Fruit fly (Drosophila melanogaster) whole organism, embryonic: ENCODE data around the gene ftz-f1.

Source experiments
- Antp ChIP-seq: fragments of 200-800 bp; sonication (Bioruptor generic); optimal IDR thresholded peaks from 3 replicates; lab custom pipeline; 2016; ENCODE audit warnings: missing biosample characterization, missing genetic modification characterization
- Asciz ChIP-seq: fragments of 200-800 bp; sonication (Bioruptor generic); optimal IDR thresholded peaks from 2 replicates; lab custom pipeline; 2017; ENCODE audit warnings: missing biosample characterization, mild to moderate bottlenecking, missing genetic modification characterization, missing genetic modification reagents
- Blimp-1 ChIP-seq: fragments of 200-800 bp; sonication (Bioruptor generic); optimal IDR thresholded peaks from 3 replicates; lab custom pipeline; 2018; ENCODE audit warnings: missing biosample characterization, missing genetic modification characterization, mild to moderate bottlenecking, moderate library complexity, missing genetic modification reagents
- BtbVII ChIP-seq: fragments of 200-800 bp; sonication (Bioruptor generic); optimal IDR thresholded peaks from 3 replicates; lab custom pipeline; 2017; ENCODE audit warnings: missing biosample characterization, mild to moderate bottlenecking, missing genetic modification characterization
- CG10147 ChIP-seq: fragments of 200-800 bp; sonication (Bioruptor generic); optimal IDR thresholded peaks from 2 replicates; lab custom pipeline; 2019; ENCODE audit warnings: missing biosample characterization, mild to moderate bottlenecking, missing genetic modification characterization, moderate library complexity
- CG10959 ChIP-seq: fragments of 200-800 bp; sonication (Bioruptor generic); IDR thresholded peaks from 2 replicates; pipeline ENCODE4 v1.3.6; 2022; ENCODE audit warnings: missing biosample characterization, missing genetic modification characterization
- CG11560 ChIP-seq: fragments of 200-800 bp; sonication (Bioruptor generic); IDR thresholded peaks from 3 replicates; pipeline ENCODE4 v1.3.6; 2022; ENCODE audit warnings: missing biosample characterization, missing genetic modification characterization
- CG15514 ChIP-seq: fragments of 200-800 bp; sonication (Bioruptor generic); optimal IDR thresholded peaks from 3 replicates; lab custom pipeline; 2017; ENCODE audit warnings: missing biosample characterization, missing genetic modification characterization, mild to moderate bottlenecking, moderate library complexity, missing genetic modification reagents
- CG1647 ChIP-seq: fragments of 200-800 bp; sonication (Bioruptor generic); optimal IDR thresholded peaks from 3 replicates; lab custom pipeline; 2016; ENCODE audit warnings: missing biosample characterization, missing genetic modification characterization
- CG18011 ChIP-seq: fragments of 200-800 bp; sonication (Bioruptor generic); optimal IDR thresholded peaks from 2 replicates; lab custom pipeline; 2017; ENCODE audit warnings: missing biosample characterization, missing genetic modification characterization, mild to moderate bottlenecking, moderate library complexity, missing genotype
- CG2678 ChIP-seq: fragments of 200-800 bp; sonication (Bioruptor generic); optimal IDR thresholded peaks from 3 replicates; lab custom pipeline; 2019; ENCODE audit warnings: missing biosample characterization, mild to moderate bottlenecking, missing genetic modification characterization, moderate library complexity
- CG2889 ChIP-seq: fragments of 200-800 bp; sonication (Bioruptor generic); IDR thresholded peaks from 3 replicates; pipeline ENCODE4 v1.3.6; 2022; ENCODE audit warnings: missing biosample characterization, missing genetic modification characterization
- CG31365 ChIP-seq: fragments of 200-800 bp; sonication (Bioruptor generic); optimal IDR thresholded peaks from 2 replicates; lab custom pipeline; 2018; ENCODE audit warnings: missing biosample characterization, mild to moderate bottlenecking, missing genetic modification characterization
- CG31441 ChIP-seq: fragments of 200-800 bp; sonication (Bioruptor generic); IDR thresholded peaks from 2 replicates; pipeline ENCODE4 v1.3.6; 2022; ENCODE audit warnings: missing biosample characterization, missing genetic modification characterization
- CG3407 ChIP-seq: fragments of 200-800 bp; sonication (Bioruptor generic); optimal IDR thresholded peaks from 2 replicates; lab custom pipeline; 2018; ENCODE audit warnings: missing biosample characterization, mild to moderate bottlenecking, missing genetic modification characterization
- CG34376 ChIP-seq: fragments of 200-800 bp; sonication (Bioruptor generic); optimal IDR thresholded peaks from 2 replicates; lab custom pipeline; 2018; ENCODE audit warnings: missing biosample characterization, mild to moderate bottlenecking, missing genetic modification characterization
- CG5953 ChIP-seq: fragments of 200-800 bp; sonication (Bioruptor generic); IDR thresholded peaks from 2 replicates; pipeline ENCODE4 v1.3.6; 2022; ENCODE audit warnings: missing biosample characterization, missing genetic modification characterization
- CG7928 ChIP-seq: fragments of 200-800 bp; sonication (Bioruptor generic); optimal IDR thresholded peaks from 2 replicates; lab custom pipeline; 2017; ENCODE audit warnings: missing biosample characterization, mild to moderate bottlenecking, missing genetic modification characterization
- CG9876 ChIP-seq: fragments of 200-800 bp; sonication (Bioruptor generic); optimal IDR thresholded peaks from 2 replicates; lab custom pipeline; 2016; ENCODE audit warnings: missing biosample characterization, missing genetic modification characterization
- CoRest ChIP-seq: fragments of 200-800 bp; sonication (Bioruptor generic); optimal IDR thresholded peaks from 3 replicates; lab custom pipeline; 2018; ENCODE audit warnings: missing biosample characterization, mild to moderate bottlenecking, missing genetic modification characterization, moderate library complexity
- Deaf1 ChIP-seq: fragments of 200-800 bp; optimal IDR thresholded peaks from 3 replicates; lab custom pipeline; 2019; ENCODE audit warnings: missing biosample characterization, mild to moderate bottlenecking, missing genetic modification characterization, moderate library complexity
- Dll ChIP-seq: fragments of 200-800 bp; sonication (Bioruptor generic); IDR thresholded peaks from 4 replicates; pipeline ENCODE4 v1.3.6; 2022; ENCODE audit warnings: missing biosample characterization, missing genetic modification characterization; ENCODE audit not compliant: partially characterized antibody
- Drgx ChIP-seq: fragments of 200-800 bp; sonication (Bioruptor generic); IDR thresholded peaks from 2 replicates; pipeline ENCODE4 v1.3.6; 2022; ENCODE audit warnings: missing biosample characterization, missing genetic modification characterization
- Ets65A ChIP-seq: fragments of 200-800 bp; sonication (Bioruptor generic); peaks from one replicate; lab custom pipeline; 2016; ENCODE audit warnings: missing biosample characterization, missing genetic modification characterization
- Ets97D ChIP-seq: fragments of 200-800 bp; sonication (Bioruptor generic); optimal IDR thresholded peaks from 3 replicates; lab custom pipeline; 2016; ENCODE audit warnings: missing biosample characterization, missing genetic modification characterization
- Gsc ChIP-seq: fragments of 200-800 bp; sonication (Bioruptor generic); IDR thresholded peaks from 2 replicates; pipeline ENCODE4 v1.3.6; 2022; ENCODE audit warnings: missing biosample characterization, missing genetic modification characterization
- HHEX ChIP-seq: fragments of 200-800 bp; sonication (Bioruptor generic); optimal IDR thresholded peaks from 3 replicates; lab custom pipeline; 2017; ENCODE audit warnings: missing biosample characterization, mild to moderate bottlenecking, missing genetic modification characterization, missing genetic modification reagents
- HLHmδ ChIP-seq: fragments of 200-800 bp; sonication (Bioruptor generic); optimal IDR thresholded peaks from 2 replicates; lab custom pipeline; 2018; ENCODE audit warnings: missing biosample characterization, mild to moderate bottlenecking, missing genetic modification characterization, moderate library complexity
- Hr78 ChIP-seq, 2 experiments: fragments of 200-800 bp in 1 of 2; fragments of >200 bp in 1 of 2; sonication (Bioruptor generic) in 1 of 2; optimal IDR thresholded peaks; 2 replicates each; lab custom pipeline; 2017 to 2019; ENCODE audit warnings: missing biosample characterization in 2 of 2, missing genetic modification characterization in 2 of 2, mild to moderate bottlenecking in 1 of 2, moderate library complexity in 1 of 2
- Poxn ChIP-seq: fragments of 200-800 bp; sonication (Bioruptor generic); IDR thresholded peaks from 2 replicates; pipeline ENCODE4 v1.3.6; 2022; ENCODE audit warnings: missing biosample characterization, missing genetic modification characterization
- Spps ChIP-seq: fragments of 200-800 bp; sonication (Bioruptor generic); optimal IDR thresholded peaks from 2 replicates; lab custom pipeline; 2018; ENCODE audit warnings: missing biosample characterization, mild to moderate bottlenecking, missing genetic modification characterization
- Sry-β ChIP-seq: fragments of 200-800 bp; sonication (Bioruptor generic); optimal IDR thresholded peaks from 2 replicates; lab custom pipeline; 2018; ENCODE audit warnings: missing biosample characterization, mild to moderate bottlenecking, missing genetic modification characterization, moderate library complexity
- Sry-δ ChIP-seq: fragments of 200-800 bp; sonication (Bioruptor generic); optimal IDR thresholded peaks from 2 replicates; lab custom pipeline; 2016; ENCODE audit warnings: missing biosample characterization, missing genetic modification characterization
- Taf1 ChIP-seq: fragments of 200-800 bp; sonication (Bioruptor generic); IDR thresholded peaks from 2 replicates; pipeline ENCODE4 v1.3.6; 2022; ENCODE audit warnings: missing biosample characterization, missing genetic modification characterization
- YL-1 ChIP-seq: fragments of 200-800 bp; sonication (Bioruptor generic); optimal IDR thresholded peaks from 3 replicates; lab custom pipeline; 2017; ENCODE audit warnings: missing biosample characterization, mild to moderate bottlenecking, missing genetic modification characterization
- ase ChIP-seq: fragments of 200-800 bp; sonication (Bioruptor generic); IDR thresholded peaks from 3 replicates; pipeline ENCODE4 v1.3.6; 2022; ENCODE audit warnings: missing biosample characterization, missing genetic modification characterization
- br ChIP-seq: fragments of >200 bp; optimal IDR thresholded peaks from 2 replicates; lab custom pipeline; 2017
- grau ChIP-seq: fragments of 200-800 bp; optimal IDR thresholded peaks from 3 replicates; lab custom pipeline; 2019; ENCODE audit warnings: missing biosample characterization, mild to moderate bottlenecking, missing genetic modification characterization, moderate library complexity
- ham ChIP-seq: fragments of 200-800 bp; sonication (Bioruptor generic); IDR thresholded peaks from 2 replicates; pipeline ENCODE4 v1.3.6; 2022; ENCODE audit warnings: missing biosample characterization, missing genetic modification characterization
- hkb ChIP-seq, 2 experiments: fragments of 200-800 bp in 1 of 2; fragments of >200 bp in 1 of 2; sonication (Bioruptor generic) in 1 of 2; IDR thresholded peaks in 1 of 2; optimal IDR thresholded peaks in 1 of 2; 2 replicates each; pipeline versions ENCODE4 v1.3.6 to Lab custom; 2017 to 2022; ENCODE audit warnings: missing biosample characterization in 1 of 2, missing genetic modification characterization in 1 of 2
- jumu ChIP-seq: fragments of 200-800 bp; sonication (Bioruptor generic); optimal IDR thresholded peaks from 3 replicates; lab custom pipeline; 2016; ENCODE audit warnings: missing biosample characterization, missing genetic modification characterization
- knrl ChIP-seq: fragments of 200-800 bp; sonication (Bioruptor generic); IDR thresholded peaks from 3 replicates; pipeline ENCODE4 v1.3.6; 2022; ENCODE audit warnings: missing biosample characterization, missing genetic modification characterization; ENCODE audit not compliant: partially characterized antibody
- lab ChIP-seq: fragments of 200-800 bp; sonication (Bioruptor generic); optimal IDR thresholded peaks from 3 replicates; lab custom pipeline; 2017; ENCODE audit warnings: missing biosample characterization, missing genetic modification characterization, mild to moderate bottlenecking, moderate library complexity, missing genetic modification reagents
- maf-S ChIP-seq: fragments of 200-800 bp; sonication (Bioruptor generic); optimal IDR thresholded peaks from 2 replicates; lab custom pipeline; 2016; ENCODE audit warnings: missing biosample characterization, missing genetic modification characterization
- mam ChIP-seq: fragments of 200-800 bp; sonication (Bioruptor generic); optimal IDR thresholded peaks from 3 replicates; lab custom pipeline; 2016; ENCODE audit warnings: missing biosample characterization, missing genetic modification characterization
- nerfin-2 ChIP-seq: fragments of 200-800 bp; sonication (Bioruptor generic); IDR thresholded peaks from 2 replicates; pipeline ENCODE4 v1.3.6; 2022; ENCODE audit warnings: missing biosample characterization, missing genetic modification characterization; ENCODE audit not compliant: partially characterized antibody
- pum ChIP-seq: fragments of 200-800 bp; sonication (Bioruptor generic); optimal IDR thresholded peaks from 2 replicates; lab custom pipeline; 2016; ENCODE audit warnings: missing biosample characterization, missing genetic modification characterization
- salm ChIP-seq: fragments of 200-800 bp; sonication (Bioruptor generic); optimal IDR thresholded peaks from 2 replicates; lab custom pipeline; 2018; ENCODE audit warnings: missing biosample characterization, mild to moderate bottlenecking, missing genetic modification characterization
- tgo ChIP-seq: fragments of 200-800 bp; sonication (Bioruptor generic); IDR thresholded peaks from 3 replicates; pipeline ENCODE4 v1.3.6; 2022; ENCODE audit warnings: missing biosample characterization, missing genetic modification characterization

Gene ftz-f1

dm6 chr3L:18822450-18823220 lies 21.5 kb upstream of the ftz-f1 start, which contains the start of gene Cat (continued):
- TF ChIP-seq CG15514, result peak; percentile 45
- peak; percentile 16 for TF ChIP-seq BtbVII
- no peak for TF ChIP-seq CG7928 (GFP tag; lab: Kevin White, UChicago)
- TF ChIP-seq jumu (GFP tag; lab: Kevin White, UChicago), result no peak
- TF ChIP-seq CG2889, result no peak
- peak; percentile 19 for TF ChIP-seq HHEX
- TF ChIP-seq CG31441 (GFP tag; lab: Robert Waterston, UW), result 0 out of 2 replicates have a peak, but pooled peaks have one; percentile 26
- peak; percentile 27 for TF ChIP-seq Blimp-1 (GFP tag; lab: Kevin White, UChicago)
- peak; percentile 14 for TF ChIP-seq CG34376 (GFP tag; lab: Kevin White, UChicago)
- no peak for TF ChIP-seq ham (GFP tag; lab: Robert Waterston, UW)
- peak; percentile 46 for TF ChIP-seq grau (tag; lab: Kevin White, UChicago)
- no peak for TF ChIP-seq CG18011 (GFP tag; lab: Kevin White, UChicago)
- TF ChIP-seq Sry-δ, result peak; percentile 48
- no peak for TF ChIP-seq Sry-β (GFP tag; lab: Kevin White, UChicago)
- no peak for TF ChIP-seq hkb (optimal IDR thresholded peaks at IDR 0.05; lab: Kevin White, UChicago)
- no peak for TF ChIP-seq hkb (GFP tag; IDR thresholded peaks at IDR 0.05; lab: Robert Waterston, UW)
- TF ChIP-seq nerfin-2 (GFP tag; lab: Robert Waterston, UW), result peak; percentile 78; the same call in 1 of the 2 replicates
- no peak for TF ChIP-seq br (lab: Kevin White, UChicago)
- TF ChIP-seq Spps (tag; lab: Kevin White, UChicago), result no peak
- no peak for TF ChIP-seq CG1647 (GFP tag; lab: Kevin White, UChicago)
- TF ChIP-seq pum (GFP tag; lab: Kevin White, UChicago), result no peak
- TF ChIP-seq Dll (GFP tag; lab: Robert Waterston, UW), result peak; percentile 94
- TF ChIP-seq HLHmδ (GFP tag; lab: Kevin White, UChicago), result no peak
- no peak for TF ChIP-seq mam (GFP tag; lab: Kevin White, UChicago)
- TF ChIP-seq tgo (GFP tag; lab: Robert Waterston, UW), result no peak
- TF ChIP-seq knrl (GFP tag; lab: Robert Waterston, UW), result peak; percentile 77; the same call in 1 of the 3 replicates
- no peak for TF ChIP-seq Gsc (GFP tag; lab: Robert Waterston, UW)
- TF ChIP-seq CoRest (tag; lab: Kevin White, UChicago), result peak; percentile 65
- TF ChIP-seq YL-1 (GFP tag; lab: Kevin White, UChicago), result peak; percentile 72
- no peak for TF ChIP-seq CG9876 (GFP tag; lab: Kevin White, UChicago)
- TF ChIP-seq Taf1 (GFP tag; lab: Robert Waterston, UW), result no peak
- TF ChIP-seq CG11560 (tag; lab: Robert Waterston, UW), result no peak
- peak; percentile 25 for TF ChIP-seq Ets97D (GFP tag; lab: Kevin White, UChicago)
- no peak for TF ChIP-seq Deaf1 (tag; lab: Kevin White, UChicago)
- TF ChIP-seq maf-S, result no peak
- TF ChIP-seq Hr78 (GFP tag; optimal IDR thresholded peaks at IDR 0.05; lab: Kevin White, UChicago), result peak in 1 of 2 experiments; percentile 98
- TF ChIP-seq CG10147 (GFP tag; lab: Kevin White, UChicago), result peak; percentile 29
- peak; percentile 71 for TF ChIP-seq lab (GFP tag; lab: Kevin White, UChicago)
- TF ChIP-seq Poxn, result no peak
- TF ChIP-seq CG10959, result no peak
- no peak for TF ChIP-seq Ets65A
- TF ChIP-seq ase, result no peak
- TF ChIP-seq CG3407 (GFP tag; lab: Kevin White, UChicago), result no peak
- no peak for TF ChIP-seq CG31365 (tag; lab: Kevin White, UChicago)
- TF ChIP-seq Asciz (GFP tag; lab: Kevin White, UChicago), result peak; percentile 0
- peak; percentile 99 for TF ChIP-seq Drgx (GFP tag; lab: Robert Waterston, UW)
- TF ChIP-seq CG2678 (tag; lab: Kevin White, UChicago), result peak; percentile 46
- no peak for TF ChIP-seq Antp (GFP tag; lab: Kevin White, UChicago)
- TF ChIP-seq salm (tag; lab: Kevin White, UChicago), result no peak
- TF ChIP-seq CG5953, result no peak
